Fruit fly (Drosophila melanogaster) whole organism, embryonic: Measurements from ENCODE around the gene PGAP1.

Source experiments
- ATbp ChIP-seq: fragments of 200-800 bp; sonication (Bioruptor generic); optimal IDR thresholded peaks from 2 replicates; lab custom pipeline; 2017; ENCODE audit warnings: missing biosample characterization, mild to moderate bottlenecking, missing genetic modification characterization, missing genetic modification reagents
- Abd-B ChIP-seq: fragments of 200-800 bp; sonication (Bioruptor generic); optimal IDR thresholded peaks from 2 replicates; lab custom pipeline; 2018; ENCODE audit warnings: missing biosample characterization, mild to moderate bottlenecking, missing genetic modification characterization, moderate library complexity
- Bgb ChIP-seq: fragments of 200-800 bp; sonication (Bioruptor generic); IDR thresholded peaks from 2 replicates; pipeline ENCODE4 v1.3.6; 2022; ENCODE audit warnings: missing biosample characterization, missing genetic modification characterization; ENCODE audit not compliant: partially characterized antibody
- BtbVII ChIP-seq: fragments of 200-800 bp; sonication (Bioruptor generic); optimal IDR thresholded peaks from 3 replicates; lab custom pipeline; 2017; ENCODE audit warnings: missing biosample characterization, mild to moderate bottlenecking, missing genetic modification characterization
- Bteb2 ChIP-seq: fragments of 200-800 bp; sonication (Bioruptor generic); optimal IDR thresholded peaks from 2 replicates; lab custom pipeline; 2016; ENCODE audit warnings: missing biosample characterization, missing genetic modification characterization
- CG10267 ChIP-seq: fragments of 200-800 bp; sonication (Bioruptor generic); optimal IDR thresholded peaks from 2 replicates; lab custom pipeline; 2018; ENCODE audit warnings: missing biosample characterization, mild to moderate bottlenecking, missing genetic modification characterization, moderate library complexity
- CG10274 ChIP-seq: fragments of 200-800 bp; sonication (Bioruptor generic); optimal IDR thresholded peaks from 3 replicates; lab custom pipeline; 2017; ENCODE audit warnings: missing biosample characterization, mild to moderate bottlenecking, missing genetic modification characterization
- CG10431 ChIP-seq: fragments of 200-800 bp; sonication (Bioruptor generic); optimal IDR thresholded peaks from 3 replicates; lab custom pipeline; 2018; ENCODE audit warnings: missing biosample characterization, mild to moderate bottlenecking, missing genetic modification characterization
- CG10565 ChIP-seq: fragments of 200-800 bp; sonication (Bioruptor generic); optimal IDR thresholded peaks from 3 replicates; lab custom pipeline; 2016; ENCODE audit warnings: missing biosample characterization, mild to moderate bottlenecking, missing genetic modification characterization
- CG11560 ChIP-seq: fragments of 200-800 bp; sonication (Bioruptor generic); IDR thresholded peaks from 3 replicates; pipeline ENCODE4 v1.3.6; 2022; ENCODE audit warnings: missing biosample characterization, missing genetic modification characterization
- CG12299 ChIP-seq: fragments of 200-800 bp; sonication (Bioruptor generic); optimal IDR thresholded peaks from 2 replicates; lab custom pipeline; 2018; ENCODE audit warnings: missing biosample characterization, mild to moderate bottlenecking, missing genetic modification characterization
- CG15073 ChIP-seq: fragments of 200-800 bp; sonication (Bioruptor generic); optimal IDR thresholded peaks from 2 replicates; lab custom pipeline; 2016; ENCODE audit warnings: missing biosample characterization, missing genetic modification characterization
- CG15601 ChIP-seq: fragments of 200-800 bp; sonication (Bioruptor generic); optimal IDR thresholded peaks from 3 replicates; lab custom pipeline; 2019; ENCODE audit warnings: missing biosample characterization, mild to moderate bottlenecking, missing genetic modification characterization, moderate library complexity
- CG1832 ChIP-seq: fragments of 200-800 bp; sonication (Bioruptor generic); optimal IDR thresholded peaks from 2 replicates; lab custom pipeline; 2017; ENCODE audit warnings: missing biosample characterization, mild to moderate bottlenecking, missing genetic modification characterization, inconsistent platforms
- CG18599 ChIP-seq: fragments of 200-800 bp; sonication (Bioruptor generic); optimal IDR thresholded peaks from 3 replicates; lab custom pipeline; 2017; ENCODE audit warnings: missing biosample characterization, missing genetic modification characterization, mild to moderate bottlenecking, moderate library complexity, missing genetic modification reagents
- CG30431 ChIP-seq: fragments of 200-800 bp; sonication (Bioruptor generic); optimal IDR thresholded peaks from 2 replicates; lab custom pipeline; 2017; ENCODE audit warnings: missing biosample characterization, missing genetic modification characterization
- CG3163 ChIP-seq: fragments of 200-800 bp; sonication (Bioruptor generic); optimal IDR thresholded peaks from 3 replicates; lab custom pipeline; 2016; ENCODE audit warnings: missing biosample characterization, missing genetic modification characterization
- CG32532 ChIP-seq: fragments of 200-800 bp; sonication (Bioruptor generic); IDR thresholded peaks from 2 replicates; pipeline ENCODE4 v1.3.6; 2022; ENCODE audit warnings: missing biosample characterization, missing genetic modification characterization
- CG9797 ChIP-seq: fragments of 200-800 bp; sonication (Bioruptor generic); optimal IDR thresholded peaks from 3 replicates; lab custom pipeline; 2018; ENCODE audit warnings: missing biosample characterization, mild to moderate bottlenecking, missing genetic modification characterization
- CG9817 ChIP-seq: fragments of 200-800 bp; sonication (Bioruptor generic); optimal IDR thresholded peaks from 2 replicates; lab custom pipeline; 2018; ENCODE audit warnings: missing biosample characterization, mild to moderate bottlenecking, missing genetic modification characterization, moderate library complexity
- D19B ChIP-seq: fragments of 200-800 bp; sonication (Bioruptor generic); optimal IDR thresholded peaks from 2 replicates; lab custom pipeline; 2017; ENCODE audit warnings: missing biosample characterization, mild to moderate bottlenecking, missing genetic modification characterization
- Deaf1 ChIP-seq: fragments of 200-800 bp; optimal IDR thresholded peaks from 3 replicates; lab custom pipeline; 2019; ENCODE audit warnings: missing biosample characterization, mild to moderate bottlenecking, missing genetic modification characterization, moderate library complexity
- Dip3 ChIP-seq: fragments of 200-800 bp; sonication (Bioruptor generic); optimal IDR thresholded peaks from 3 replicates; lab custom pipeline; 2016; ENCODE audit warnings: missing biosample characterization, missing genetic modification characterization
- Doc3 ChIP-seq: fragments of 200-800 bp; sonication (Bioruptor generic); IDR thresholded peaks from 3 replicates; pipeline ENCODE4 v1.3.6; 2022; ENCODE audit warnings: missing biosample characterization, missing genetic modification characterization; ENCODE audit not compliant: partially characterized antibody
- E2f2 ChIP-seq: fragments of 200-800 bp; sonication (Bioruptor generic); IDR thresholded peaks from 2 replicates; pipeline ENCODE4 v1.3.6; 2022; ENCODE audit warnings: missing biosample characterization, missing genetic modification characterization
- Ets97D ChIP-seq: fragments of 200-800 bp; sonication (Bioruptor generic); optimal IDR thresholded peaks from 3 replicates; lab custom pipeline; 2016; ENCODE audit warnings: missing biosample characterization, missing genetic modification characterization
- Gug ChIP-seq: fragments of 200-800 bp; sonication (Bioruptor generic); IDR thresholded peaks from 4 replicates; pipeline ENCODE4 v1.3.6; 2022; ENCODE audit warnings: missing biosample characterization, missing genetic modification characterization
- HLH4C ChIP-seq: fragments of 200-800 bp; sonication (Bioruptor generic); IDR thresholded peaks from 3 replicates; pipeline ENCODE4 v1.3.6; 2022; ENCODE audit warnings: missing biosample characterization, missing genetic modification characterization; ENCODE audit not compliant: partially characterized antibody
- Myb ChIP-seq: fragments of 200-800 bp; sonication (Bioruptor generic); optimal IDR thresholded peaks from 2 replicates; lab custom pipeline; 2016; ENCODE audit warnings: missing biosample characterization, missing genetic modification characterization
- NK7.1 ChIP-seq: fragments of 200-800 bp; sonication (Bioruptor generic); optimal IDR thresholded peaks from 3 replicates; lab custom pipeline; 2016; ENCODE audit warnings: missing biosample characterization, missing genetic modification characterization
- Rfx ChIP-seq: fragments of 200-800 bp; sonication (Bioruptor generic); IDR thresholded peaks from 2 replicates; pipeline ENCODE4 v1.3.6; 2022; ENCODE audit warnings: missing biosample characterization, missing genetic modification characterization
- Spps ChIP-seq: fragments of 200-800 bp; sonication (Bioruptor generic); optimal IDR thresholded peaks from 2 replicates; lab custom pipeline; 2018; ENCODE audit warnings: missing biosample characterization, mild to moderate bottlenecking, missing genetic modification characterization
- Sry-δ ChIP-seq: fragments of 200-800 bp; sonication (Bioruptor generic); optimal IDR thresholded peaks from 2 replicates; lab custom pipeline; 2016; ENCODE audit warnings: missing biosample characterization, missing genetic modification characterization
- al ChIP-seq: fragments of 200-800 bp; sonication (Bioruptor generic); IDR thresholded peaks from 2 replicates; pipeline ENCODE4 v1.3.6; 2022; ENCODE audit warnings: missing biosample characterization, missing genetic modification characterization
- ap ChIP-seq: fragments of 200-800 bp; sonication (Bioruptor generic); IDR thresholded peaks from 2 replicates; pipeline ENCODE4 v1.3.6; 2022; ENCODE audit warnings: missing biosample characterization, missing genetic modification characterization
- br ChIP-seq: fragments of >200 bp; optimal IDR thresholded peaks from 2 replicates; lab custom pipeline; 2017
- chif ChIP-seq, 2 experiments: fragments of 200-800 bp; sonication (Bioruptor generic); optimal IDR thresholded peaks; 3 replicates each; lab custom pipeline; 2016; ENCODE audit warnings: missing biosample characterization in 2 of 2, missing genetic modification characterization in 2 of 2
- chinmo ChIP-seq: fragments of 200-800 bp; sonication (Bioruptor generic); IDR thresholded peaks from 4 replicates; pipeline ENCODE4 v1.3.6; 2022; ENCODE audit warnings: missing biosample characterization, missing genetic modification characterization; ENCODE audit not compliant: partially characterized antibody
- ci ChIP-seq: fragments of 200-800 bp; sonication (Bioruptor generic); IDR thresholded peaks from 3 replicates; pipeline ENCODE4 v1.3.6; 2022; ENCODE audit warnings: missing biosample characterization, missing genetic modification characterization
- gcm ChIP-seq: fragments of 200-800 bp; sonication (Bioruptor generic); optimal IDR thresholded peaks from 2 replicates; lab custom pipeline; 2019; ENCODE audit warnings: missing biosample characterization, mild to moderate bottlenecking, missing genetic modification characterization, moderate library complexity
- kah ChIP-seq: fragments of 200-800 bp; sonication (Bioruptor generic); optimal IDR thresholded peaks from 2 replicates; lab custom pipeline; 2018; ENCODE audit warnings: missing biosample characterization, mild to moderate bottlenecking, missing genetic modification characterization
- luna ChIP-seq: fragments of 200-800 bp; sonication (Bioruptor generic); optimal IDR thresholded peaks from 2 replicates; lab custom pipeline; 2016; ENCODE audit warnings: missing biosample characterization, missing genetic modification characterization
- mirr ChIP-seq: fragments of 200-800 bp; sonication (Bioruptor generic); optimal IDR thresholded peaks from 3 replicates; lab custom pipeline; 2018; ENCODE audit warnings: missing biosample characterization, mild to moderate bottlenecking, missing genetic modification characterization
- nmo ChIP-seq: fragments of 200-800 bp; sonication (Bioruptor generic); optimal IDR thresholded peaks from 2 replicates; lab custom pipeline; 2018; ENCODE audit warnings: missing biosample characterization, mild to moderate bottlenecking, missing genetic modification characterization, moderate library complexity
- onecut ChIP-seq: fragments of 200-800 bp; sonication (Bioruptor generic); IDR thresholded peaks from 2 replicates; pipeline ENCODE4 v1.3.6; 2022; ENCODE audit warnings: missing biosample characterization, missing genetic modification characterization
- peb ChIP-seq: fragments of 200-800 bp; sonication (Bioruptor generic); IDR thresholded peaks from 2 replicates; pipeline ENCODE4 v1.3.6; 2022; ENCODE audit warnings: missing biosample characterization, missing genetic modification characterization
- pfk ChIP-seq: fragments of 200-800 bp; sonication (Bioruptor generic); optimal IDR thresholded peaks from 2 replicates; lab custom pipeline; 2018; ENCODE audit warnings: missing biosample characterization, mild to moderate bottlenecking, missing genetic modification characterization, moderate library complexity
- sc ChIP-seq, 3 experiments: fragments of >200 bp in 2 of 3; fragments of 200-800 bp in 1 of 3; sonication (Bioruptor generic) in 1 of 3; optimal IDR thresholded peaks; 2 replicates in 2 of 3; 3 replicates in 1 of 3; lab custom pipeline; 2017; ENCODE audit warnings: mild to moderate bottlenecking in 1 of 3, missing biosample characterization in 1 of 3, missing genetic modification characterization in 1 of 3, missing genetic modification reagents in 1 of 3
- sim ChIP-seq: fragments of 200-800 bp; sonication (Bioruptor generic); IDR thresholded peaks from 2 replicates; pipeline ENCODE4 v1.3.6; 2022; ENCODE audit warnings: missing biosample characterization, missing genetic modification characterization

PGAP1 gene

dm6 chrX:5679079-5679932 lies 10.0 kb downstream of the PGAP1 start (continued):
- TF ChIP-seq onecut (GFP tag; lab: Robert Waterston, UW) (no peak), pfk (peak; percentile 87), br (no peak), gcm (GFP tag; lab: Kevin White, UChicago) (peak; percentile 3), Dip3 (GFP tag; lab: Kevin White, UChicago) (no peak), luna (GFP tag; lab: Kevin White, UChicago) (no peak), Abd-B (GFP tag; lab: Kevin White, UChicago) (peak; percentile 29), Myb (GFP tag; lab: Kevin White, UChicago) (no peak), Sry-δ (no peak), Doc3 (GFP tag; lab: Robert Waterston, UW) (no peak), CG10431 (GFP tag; lab: Kevin White, UChicago) (peak; percentile 34), chif (GFP tag; optimal IDR thresholded peaks at IDR 0.05; lab: Kevin White, UChicago) (peak; percentile 6 to 72), NK7.1 (GFP tag; lab: Kevin White, UChicago) (no peak), peb (GFP tag; lab: Robert Waterston, UW) (no peak), Ets97D (no peak), CG18599 (GFP tag; lab: Kevin White, UChicago) (no peak), ci (GFP tag; lab: Robert Waterston, UW) (peak; percentile 61; the same call in 2 of the 3 replicates), HLH4C (GFP tag; lab: Robert Waterston, UW) (no peak), CG1832 (no peak), Bteb2 (GFP tag; lab: Kevin White, UChicago) (no peak), CG12299 (tag; lab: Kevin White, UChicago) (no peak), CG32532 (GFP tag; lab: Robert Waterston, UW) (no peak), Gug (peak; percentile 6; the same call in 1 of the 4 replicates), Bgb (no peak), Spps (tag; lab: Kevin White, UChicago) (peak; percentile 61), CG30431 (GFP tag; lab: Kevin White, UChicago) (peak; percentile 51), kah (GFP tag; lab: Kevin White, UChicago) (no peak), CG15073 (no peak), CG9797 (GFP tag; lab: Kevin White, UChicago) (no peak), CG9817 (tag; lab: Kevin White, UChicago) (no peak), ap (GFP tag; lab: Robert Waterston, UW) (no peak), E2f2 (peak; percentile 12; the same call in 1 of the 2 replicates), D19B (GFP tag; lab: Kevin White, UChicago) (no peak), ATbp (peak; percentile 65), CG10274 (GFP tag; lab: Kevin White, UChicago) (no peak), CG15601 (tag; lab: Kevin White, UChicago) (peak; percentile 43), chinmo (no peak), mirr (GFP tag; lab: Kevin White, UChicago) (no peak), CG3163 (GFP tag; lab: Kevin White, UChicago) (no peak), BtbVII (GFP tag; lab: Kevin White, UChicago) (no peak), nmo (GFP tag; lab: Kevin White, UChicago) (peak; percentile 62), CG10565 (GFP tag; lab: Kevin White, UChicago) (no peak), Deaf1 (peak; percentile 26), CG11560 (tag; lab: Robert Waterston, UW) (no peak), Rfx (GFP tag; lab: Robert Waterston, UW) (no peak), CG10267 (tag; lab: Kevin White, UChicago) (peak; percentile 51), sc (optimal IDR thresholded peaks at IDR 0.05; lab: Kevin White, UChicago) (no peak), sc (GFP tag; optimal IDR thresholded peaks at IDR 0.05; lab: Kevin White, UChicago) (peak; percentile 40), al (GFP tag; lab: Robert Waterston, UW) (no peak), sim (GFP tag; lab: Robert Waterston, UW) (peak; percentile 45; the same call in 1 of the 2 replicates)
